Worm (Caenorhabditis elegans) whole organism, L3 larva: ENCODE results near the gene cest-35.1.

Experiments used
- elt-2 ChIP-seq: sonication (generic microtip); optimal IDR thresholded peaks from 2 replicates; lab custom pipeline; 2016; ENCODE audit warnings: missing genetic modification reagents, mild to moderate bottlenecking, missing genetic modification characterization, missing compliant biosample characterization
- hmg-11 ChIP-seq: sonication (generic microtip); optimal IDR thresholded peaks from 2 replicates; lab custom pipeline; 2016; ENCODE audit warnings: missing genetic modification characterization, missing compliant biosample characterization
- jun-1 ChIP-seq: fragments of 150-350 bp; optimal IDR thresholded peaks from 2 replicates; lab custom pipeline; 2014; ENCODE audit warnings: missing biosample characterization, missing genetic modification reagents, missing genetic modification characterization
- pha-4 ChIP-seq: fragments of 150-350 bp; optimal IDR thresholded peaks from 2 replicates; lab custom pipeline; 2014; ENCODE audit warnings: missing biosample characterization, missing genetic modification reagents, missing genetic modification characterization
- pqm-1 ChIP-seq: fragments of 150-350 bp; optimal IDR thresholded peaks from 2 replicates; lab custom pipeline; 2017; ENCODE audit warnings: missing biosample characterization, missing genetic modification characterization, inconsistent platforms

The cest-35.1 gene

ce11 chrV:5192501-5192900, 50.4 kb downstream of the cest-35.1 start, which contains the start of gene C03A7.13:
Gene C03A7.13 (minus strand): TSS chrV:5192543.
- TF ChIP-seq jun-1 (tag; lab: Kevin White, UChicago): peak; percentile 77
- peak; percentile 92 for TF ChIP-seq elt-2
- TF ChIP-seq hmg-11 (tag; lab: Kevin White, UChicago): no peak
- TF ChIP-seq pqm-1 (tag; lab: Kevin White, UChicago): peak; percentile 88
- peak; percentile 42 for TF ChIP-seq pha-4
